Comparison of ENCODE assay signal across 2 worm cellular contexts in genomic region chrIV:5805477-5805876, ce11.
TF ChIP-seq lines count a peak whose summit lies in the region.

No protein-coding gene starts in this region.

TF ChIP-seq in whole organism, L1 larva, 84 proteins besides CTCF, POLR2A, EP300 and RAD21 (continued from another document):
- no peak for TF ChIP-seq unc-62 (GFP tag; optimal IDR thresholded peaks at IDR 0.05; lab: Kevin White, UChicago)
- no peak for TF ChIP-seq fkh-4 (tag; optimal IDR thresholded peaks at IDR 0.05; lab: Kevin White, UChicago; ENCODE audit: borderline replicate concordance)
- no peak for TF ChIP-seq rnt-1 (tag; optimal IDR thresholded peaks at IDR 0.05; lab: Kevin White, UChicago)
- no peak for TF ChIP-seq ceh-63 (GFP tag; optimal IDR thresholded peaks at IDR 0.05; lab: Kevin White, UChicago)
- no peak for TF ChIP-seq unc-30 (tag; optimal IDR thresholded peaks at IDR 0.05; lab: Kevin White, UChicago)
- 0 out of 2 replicates have a peak, but pooled peaks have one; percentile 14 for TF ChIP-seq nhr-19 (GFP tag; conservative IDR thresholded peaks at IDR 0.05; lab: Robert Waterston, UW)
- no peak for TF ChIP-seq unc-130 (tag; optimal IDR thresholded peaks at IDR 0.05; lab: Kevin White, UChicago)
- no peak for TF ChIP-seq sup-37 (GFP tag; optimal IDR thresholded peaks at IDR 0.05; lab: Kevin White, UChicago)
- TF ChIP-seq ceh-82 (tag; optimal IDR thresholded peaks at IDR 0.05; lab: Kevin White, UChicago): peak in 2 of 3 experiments; percentile 6 to 70
- peak; percentile 40 to 45 for TF ChIP-seq efl-1 (optimal IDR thresholded peaks at IDR 0.05; lab: Kevin White, UChicago)
- no peak for TF ChIP-seq efl-1 (GFP tag; optimal IDR thresholded peaks at IDR 0.05 in 1 of 2; lab: Kevin White, UChicago)
- TF ChIP-seq blmp-1 (tag; optimal IDR thresholded peaks at IDR 0.05; lab: Kevin White, UChicago): peak; percentile 27
- peak; percentile 80 for TF ChIP-seq nhr-71 (tag; optimal IDR thresholded peaks at IDR 0.05; lab: Kevin White, UChicago)
- no peak for TF ChIP-seq efl-3 (GFP tag; optimal IDR thresholded peaks at IDR 0.05; lab: Kevin White, UChicago)
- peak; percentile 61 for TF ChIP-seq nhr-47 (tag; optimal IDR thresholded peaks at IDR 0.05; lab: Kevin White, UChicago)
- TF ChIP-seq snu-23 (GFP tag; optimal IDR thresholded peaks at IDR 0.05; lab: Kevin White, UChicago): peak; percentile 80
- TF ChIP-seq snpc-4 (tag; optimal IDR thresholded peaks at IDR 0.05; lab: Kevin White, UChicago): no peak
- no peak for TF ChIP-seq lin-39 (tag; optimal IDR thresholded peaks at IDR 0.05; lab: Kevin White, UChicago)
- TF ChIP-seq mab-9 (GFP tag; IDR thresholded peaks at IDR 0.05; lab: Robert Waterston, UW): no peak
- no peak for TF ChIP-seq nhr-12 (tag; optimal IDR thresholded peaks at IDR 0.05; lab: Kevin White, UChicago)
- TF ChIP-seq swsn-7 (tag; optimal IDR thresholded peaks at IDR 0.05; lab: Kevin White, UChicago): peak; percentile 63
- TF ChIP-seq tlp-1 (tag; optimal IDR thresholded peaks at IDR 0.05; lab: Kevin White, UChicago): no peak
- TF ChIP-seq ces-1 (GFP tag; optimal IDR thresholded peaks at IDR 0.05; lab: Kevin White, UChicago): no peak
- TF ChIP-seq nhr-28 (tag; optimal IDR thresholded peaks at IDR 0.05; lab: Kevin White, UChicago): no peak
- TF ChIP-seq jun-1 (tag; optimal IDR thresholded peaks at IDR 0.05; lab: Kevin White, UChicago): peak; percentile 55
- peak; percentile 31 for TF ChIP-seq nhr-20 (tag; optimal IDR thresholded peaks at IDR 0.05; lab: Kevin White, UChicago)
- peak in 1 of 2 experiments; percentile 8 for TF ChIP-seq ztf-11 (tag; optimal IDR thresholded peaks at IDR 0.05; lab: Kevin White, UChicago)
- no peak for TF ChIP-seq vab-15 (tag; optimal IDR thresholded peaks at IDR 0.05; lab: Kevin White, UChicago)
- TF ChIP-seq lin-35 (GFP tag; optimal IDR thresholded peaks at IDR 0.05; lab: Kevin White, UChicago): peak in 1 of 2 experiments; percentile 38
- no peak for TF ChIP-seq ets-5 (GFP tag; IDR thresholded peaks at IDR 0.05; lab: Robert Waterston, UW)
- no peak for TF ChIP-seq pqm-1 (tag; optimal IDR thresholded peaks at IDR 0.05; lab: Kevin White, UChicago)
- TF ChIP-seq nhr-90 (tag; optimal IDR thresholded peaks at IDR 0.05; lab: Kevin White, UChicago; ENCODE audit: poor library complexity): no peak
- TF ChIP-seq mdl-1 (tag; optimal IDR thresholded peaks at IDR 0.05; lab: Kevin White, UChicago): peak in 1 of 2 experiments; percentile 16
- TF ChIP-seq ztf-4 (tag; optimal IDR thresholded peaks at IDR 0.05; lab: Kevin White, UChicago): peak; percentile 41
- TF ChIP-seq tbx-2 (tag; optimal IDR thresholded peaks at IDR 0.05; lab: Kevin White, UChicago): peak; percentile 38
- peak; percentile 70 for TF ChIP-seq nhr-85 (tag; lab: Kevin White, UChicago)
- peak; percentile 22 for TF ChIP-seq skn-1 (tag; optimal IDR thresholded peaks at IDR 0.05; lab: Kevin White, UChicago)
- TF ChIP-seq Y116A8C.19 (tag; optimal IDR thresholded peaks at IDR 0.05; lab: Kevin White, UChicago; ENCODE audit: borderline replicate concordance): no peak
- peak; percentile 62 for TF ChIP-seq xbp-1 (tag; optimal IDR thresholded peaks at IDR 0.05; lab: Kevin White, UChicago)
- peak; percentile 71 for TF ChIP-seq dsc-1 (tag; optimal IDR thresholded peaks at IDR 0.05; lab: Kevin White, UChicago)
- no peak for TF ChIP-seq sox-4 (tag; optimal IDR thresholded peaks at IDR 0.05; lab: Kevin White, UChicago)
- TF ChIP-seq nhr-84 (tag; optimal IDR thresholded peaks at IDR 0.05; lab: Kevin White, UChicago): no peak
- TF ChIP-seq lin-15B (tag; optimal IDR thresholded peaks at IDR 0.05; lab: Kevin White, UChicago): no peak
- TF ChIP-seq sptf-1 (tag; optimal IDR thresholded peaks at IDR 0.05; lab: Kevin White, UChicago): no peak
- TF ChIP-seq elt-2 (tag; optimal IDR thresholded peaks at IDR 0.05; lab: Kevin White, UChicago): no peak
TF ChIP-seq in whole organism, L1 larva: peak in this region for 32.

TF ChIP-seq in whole organism, L2 larva, 48 proteins besides CTCF, POLR2A, EP300 and RAD21 (continued from another document):
- TF ChIP-seq zag-1 (tag; optimal IDR thresholded peaks at IDR 0.05; lab: Kevin White, UChicago): peak; percentile 33
